Fruit fly (Drosophila melanogaster) whole organism, embryonic: ENCODE data around the gene wisp.

ENCODE experiments used
- CG12071 ChIP-seq: fragments of 200-800 bp; sonication (Bioruptor generic); optimal IDR thresholded peaks from 3 replicates; lab custom pipeline; 2018; ENCODE audit warnings: missing biosample characterization, mild to moderate bottlenecking, missing genetic modification characterization
- CG12236 ChIP-seq: fragments of 200-800 bp; sonication (Bioruptor generic); optimal IDR thresholded peaks from 2 replicates; lab custom pipeline; 2016; ENCODE audit warnings: missing biosample characterization, missing genetic modification characterization
- CG1233 ChIP-seq: fragments of 200-800 bp; sonication (Bioruptor generic); optimal IDR thresholded peaks from 4 replicates; lab custom pipeline; 2018; ENCODE audit warnings: missing biosample characterization, mild to moderate bottlenecking, missing genetic modification characterization
- CG15269 ChIP-seq: fragments of 200-800 bp; sonication (Bioruptor generic); optimal IDR thresholded peaks from 2 replicates; lab custom pipeline; 2018; ENCODE audit warnings: missing biosample characterization, mild to moderate bottlenecking, missing genetic modification characterization, moderate library complexity
- CG17361 ChIP-seq: fragments of 200-800 bp; sonication (Bioruptor generic); IDR thresholded peaks from 3 replicates; pipeline ENCODE4 v1.3.6; 2022; ENCODE audit warnings: missing biosample characterization, missing genetic modification characterization
- CG17385 ChIP-seq: fragments of 200-800 bp; sonication (Bioruptor generic); optimal IDR thresholded peaks from 3 replicates; lab custom pipeline; 2018; ENCODE audit warnings: missing biosample characterization, mild to moderate bottlenecking, missing genetic modification characterization
- CG17802 ChIP-seq: fragments of 200-800 bp; sonication (Bioruptor generic); optimal IDR thresholded peaks from 2 replicates; lab custom pipeline; 2018; ENCODE audit warnings: missing biosample characterization, mild to moderate bottlenecking, missing genetic modification characterization, moderate library complexity
- CG17912 ChIP-seq: fragments of 200-800 bp; sonication (Bioruptor generic); optimal IDR thresholded peaks from 2 replicates; lab custom pipeline; 2018; ENCODE audit warnings: missing biosample characterization, mild to moderate bottlenecking, missing genetic modification characterization
- CG1832 ChIP-seq: fragments of 200-800 bp; sonication (Bioruptor generic); optimal IDR thresholded peaks from 2 replicates; lab custom pipeline; 2017; ENCODE audit warnings: missing biosample characterization, mild to moderate bottlenecking, missing genetic modification characterization, inconsistent platforms
- CG18619 ChIP-seq: fragments of 200-800 bp; sonication (Bioruptor generic); optimal IDR thresholded peaks from 3 replicates; lab custom pipeline; 2017; ENCODE audit warnings: missing biosample characterization, mild to moderate bottlenecking, missing genetic modification characterization
- CG43689 ChIP-seq: fragments of 200-800 bp; sonication (Bioruptor generic); IDR thresholded peaks from 2 replicates; pipeline ENCODE4 v1.3.6; 2022; ENCODE audit warnings: missing biosample characterization, missing genetic modification characterization
- CG6689 ChIP-seq: fragments of 200-800 bp; sonication (Bioruptor generic); IDR thresholded peaks from 2 replicates; pipeline ENCODE4 v1.3.6; 2022; ENCODE audit warnings: missing biosample characterization, missing genetic modification characterization
- CG8089 ChIP-seq: fragments of 200-800 bp; sonication (Bioruptor generic); optimal IDR thresholded peaks from 3 replicates; lab custom pipeline; 2016; ENCODE audit warnings: missing biosample characterization, missing genetic modification characterization
- CG8359 ChIP-seq: fragments of 200-800 bp; sonication (Bioruptor generic); optimal IDR thresholded peaks from 2 replicates; lab custom pipeline; 2017; ENCODE audit warnings: missing biosample characterization, mild to moderate bottlenecking, missing genetic modification characterization, borderline replicate concordance
- CG9727 ChIP-seq: fragments of 200-800 bp; sonication (Bioruptor generic); optimal IDR thresholded peaks from 3 replicates; lab custom pipeline; 2017; ENCODE audit warnings: missing biosample characterization, mild to moderate bottlenecking, missing genetic modification characterization
- CTCF ChIP-seq: fragments of 200-800 bp; sonication (Bioruptor generic); optimal IDR thresholded peaks from 2 replicates; lab custom pipeline; 2017; ENCODE audit warnings: missing biosample characterization, mild to moderate bottlenecking, missing genetic modification characterization, moderate library complexity
- E2f1 ChIP-seq: fragments of 200-800 bp; sonication (Bioruptor generic); IDR thresholded peaks from 2 replicates; pipeline ENCODE4 v1.3.6; 2022; ENCODE audit warnings: missing biosample characterization, missing genetic modification characterization
- E2f2 ChIP-seq: fragments of 200-800 bp; sonication (Bioruptor generic); IDR thresholded peaks from 2 replicates; pipeline ENCODE4 v1.3.6; 2022; ENCODE audit warnings: missing biosample characterization, missing genetic modification characterization
- ERR ChIP-seq: fragments of 200-800 bp; sonication (Bioruptor generic); optimal IDR thresholded peaks from 2 replicates; lab custom pipeline; 2016; ENCODE audit warnings: missing biosample characterization, missing genetic modification characterization
- Gug ChIP-seq: fragments of 200-800 bp; sonication (Bioruptor generic); IDR thresholded peaks from 4 replicates; pipeline ENCODE4 v1.3.6; 2022; ENCODE audit warnings: missing biosample characterization, missing genetic modification characterization
- HLH4C ChIP-seq: fragments of 200-800 bp; sonication (Bioruptor generic); IDR thresholded peaks from 3 replicates; pipeline ENCODE4 v1.3.6; 2022; ENCODE audit warnings: missing biosample characterization, missing genetic modification characterization; ENCODE audit not compliant: partially characterized antibody
- MBD-R2 ChIP-seq: fragments of 200-800 bp; sonication (Bioruptor generic); IDR thresholded peaks from 2 replicates; pipeline ENCODE4 v1.3.6; 2022; ENCODE audit warnings: missing biosample characterization, missing genetic modification characterization
- Nf-YA ChIP-seq: fragments of 200-800 bp; sonication (Bioruptor generic); IDR thresholded peaks from 2 replicates; pipeline ENCODE4 v1.3.6; 2022; ENCODE audit warnings: missing biosample characterization, missing genetic modification characterization
- Oli ChIP-seq: fragments of 200-800 bp; sonication (Bioruptor generic); optimal IDR thresholded peaks from 2 replicates; lab custom pipeline; 2018; ENCODE audit warnings: missing biosample characterization, mild to moderate bottlenecking, missing genetic modification characterization, moderate library complexity
- Pdp1 ChIP-seq, 2 experiments: fragments of 200-800 bp; sonication (Bioruptor generic); optimal IDR thresholded peaks; 3 replicates each; lab custom pipeline; 2016; ENCODE audit warnings: missing biosample characterization in 2 of 2, missing genetic modification characterization in 2 of 2, mild to moderate bottlenecking in 1 of 2, moderate library complexity in 1 of 2
- Stat92E ChIP-seq, 3 experiments: fragments of >200 bp in 2 of 3; fragments of 200-800 bp in 1 of 3; sonication (Bioruptor generic) in 1 of 3; optimal IDR thresholded peaks; 2 replicates each; lab custom pipeline; 2017 to 2019; ENCODE audit warnings: missing biosample characterization in 3 of 3, missing genetic modification characterization in 3 of 3, mild to moderate bottlenecking in 1 of 3, moderate library complexity in 1 of 3
- Vsx1 ChIP-seq: fragments of 200-800 bp; sonication (Bioruptor generic); optimal IDR thresholded peaks from 2 replicates; lab custom pipeline; 2017; ENCODE audit warnings: missing biosample characterization, mild to moderate bottlenecking, missing genetic modification characterization, missing genetic modification reagents
- br ChIP-seq: fragments of >200 bp; optimal IDR thresholded peaks from 2 replicates; lab custom pipeline; 2017
- chinmo ChIP-seq: fragments of 200-800 bp; sonication (Bioruptor generic); IDR thresholded peaks from 4 replicates; pipeline ENCODE4 v1.3.6; 2022; ENCODE audit warnings: missing biosample characterization, missing genetic modification characterization; ENCODE audit not compliant: partially characterized antibody
- dm ChIP-seq: fragments of 200-800 bp; sonication (Bioruptor generic); optimal IDR thresholded peaks from 3 replicates; lab custom pipeline; 2016; ENCODE audit warnings: missing biosample characterization, missing genetic modification characterization
- eve ChIP-seq, 2 experiments: fragments of >200 bp; optimal IDR thresholded peaks; 2 replicates each; lab custom pipeline; 2017; ENCODE audit warnings: missing biosample characterization in 2 of 2, missing genetic modification characterization in 2 of 2
- ewg ChIP-seq: fragments of 200-800 bp; sonication (Bioruptor generic); optimal IDR thresholded peaks from 3 replicates; lab custom pipeline; 2017; ENCODE audit warnings: mild to moderate bottlenecking, missing biosample characterization, missing genetic modification reagents, missing genetic modification characterization
- exex ChIP-seq: fragments of 200-800 bp; sonication (Bioruptor generic); optimal IDR thresholded peaks from 4 replicates; lab custom pipeline; 2018; ENCODE audit warnings: missing biosample characterization, mild to moderate bottlenecking, missing genetic modification characterization, moderate library complexity
- fru ChIP-seq: fragments of >200 bp; optimal IDR thresholded peaks from 2 replicates; lab custom pipeline; 2017
- gcm2 ChIP-seq: fragments of 200-800 bp; sonication (Bioruptor generic); optimal IDR thresholded peaks from 2 replicates; lab custom pipeline; 2016; ENCODE audit warnings: missing biosample characterization, missing genetic modification characterization
- grn ChIP-seq: fragments of 200-800 bp; sonication (Bioruptor generic); optimal IDR thresholded peaks from 3 replicates; lab custom pipeline; 2017; ENCODE audit warnings: missing biosample characterization, missing genetic modification characterization
- h ChIP-seq: fragments of >200 bp; optimal IDR thresholded peaks from 2 replicates; lab custom pipeline; 2017
- hb ChIP-seq: fragments of 200-800 bp; sonication (Bioruptor generic); IDR thresholded peaks from 3 replicates; pipeline ENCODE4 v1.3.6; 2022; ENCODE audit warnings: missing biosample characterization, missing genetic modification characterization; ENCODE audit not compliant: partially characterized antibody
- hbn ChIP-seq: fragments of 200-800 bp; sonication (Bioruptor generic); IDR thresholded peaks from 2 replicates; pipeline ENCODE4 v1.3.6; 2022; ENCODE audit warnings: missing biosample characterization, missing genetic modification characterization; ENCODE audit not compliant: partially characterized antibody
- onecut ChIP-seq: fragments of 200-800 bp; sonication (Bioruptor generic); IDR thresholded peaks from 2 replicates; pipeline ENCODE4 v1.3.6; 2022; ENCODE audit warnings: missing biosample characterization, missing genetic modification characterization
- pfk ChIP-seq: fragments of 200-800 bp; sonication (Bioruptor generic); optimal IDR thresholded peaks from 2 replicates; lab custom pipeline; 2018; ENCODE audit warnings: missing biosample characterization, mild to moderate bottlenecking, missing genetic modification characterization, moderate library complexity
- pho ChIP-seq: fragments of 200-800 bp; sonication (Bioruptor generic); optimal IDR thresholded peaks from 2 replicates; lab custom pipeline; 2016; ENCODE audit warnings: missing biosample characterization, missing genetic modification characterization
- psq ChIP-seq: fragments of 200-800 bp; sonication (Bioruptor generic); optimal IDR thresholded peaks from 2 replicates; lab custom pipeline; 2017; ENCODE audit warnings: missing biosample characterization, missing genetic modification characterization
- salm ChIP-seq: fragments of 200-800 bp; sonication (Bioruptor generic); optimal IDR thresholded peaks from 2 replicates; lab custom pipeline; 2018; ENCODE audit warnings: missing biosample characterization, mild to moderate bottlenecking, missing genetic modification characterization
- shn ChIP-seq: fragments of 200-800 bp; sonication (Bioruptor generic); optimal IDR thresholded peaks from 3 replicates; lab custom pipeline; 2016; ENCODE audit warnings: missing biosample characterization, missing genetic modification characterization
- sisA ChIP-seq: fragments of 200-800 bp; sonication (Bioruptor generic); IDR thresholded peaks from 2 replicates; pipeline ENCODE4 v1.3.6; 2022; ENCODE audit warnings: missing biosample characterization, missing genetic modification characterization
- tgo ChIP-seq: fragments of 200-800 bp; sonication (Bioruptor generic); IDR thresholded peaks from 3 replicates; pipeline ENCODE4 v1.3.6; 2022; ENCODE audit warnings: missing biosample characterization, missing genetic modification characterization
- tna ChIP-seq: fragments of 200-800 bp; sonication (Bioruptor generic); IDR thresholded peaks from 2 replicates; pipeline ENCODE4 v1.3.6; 2022; ENCODE audit warnings: missing biosample characterization, missing genetic modification characterization; ENCODE audit not compliant: partially characterized antibody
- tx ChIP-seq: fragments of 200-800 bp; sonication (Bioruptor generic); optimal IDR thresholded peaks from 2 replicates; lab custom pipeline; 2016; ENCODE audit warnings: missing biosample characterization, missing genetic modification characterization
- wdn ChIP-seq: fragments of 200-800 bp; sonication (Bioruptor generic); IDR thresholded peaks from 2 replicates; pipeline ENCODE4 v1.3.6; 2022; ENCODE audit warnings: missing biosample characterization, missing genetic modification characterization
- wek ChIP-seq: fragments of 200-800 bp; sonication (Bioruptor generic); optimal IDR thresholded peaks from 3 replicates; lab custom pipeline; 2018; ENCODE audit warnings: missing biosample characterization, mild to moderate bottlenecking, missing genetic modification characterization, moderate library complexity

wisp gene

dm6 chrX:11846049-11846718 lies 47.6 kb upstream of the wisp start, which contains the start of gene CG15740 (continued):
- TF ChIP-seq hbn (GFP tag; lab: Robert Waterston, UW) (no peak), CG15269 (tag; lab: Kevin White, UChicago) (peak; percentile 56), hb (GFP tag; lab: Robert Waterston, UW) (no peak), CG8089 (GFP tag; lab: Kevin White, UChicago) (no peak), fru (lab: Kevin White, UChicago) (no peak), E2f1 (GFP tag; lab: Robert Waterston, UW) (0 out of 2 replicates have a peak, but pooled peaks have one; percentile 44), CG17385 (GFP tag; lab: Kevin White, UChicago) (peak; percentile 8), wek (GFP tag; lab: Kevin White, UChicago) (no peak), CG9727 (GFP tag; lab: Kevin White, UChicago) (peak; percentile 16), Stat92E (GFP tag; optimal IDR thresholded peaks at IDR 0.05; lab: Kevin White, UChicago) (no peak), CG1233 (GFP tag; lab: Kevin White, UChicago) (no peak), CG8359 (GFP tag; lab: Kevin White, UChicago) (no peak), gcm2 (GFP tag; lab: Kevin White, UChicago) (no peak), ERR (GFP tag; lab: Kevin White, UChicago) (no peak), wdn (GFP tag; lab: Robert Waterston, UW) (0 out of 2 replicates have a peak, but pooled peaks have one; percentile 10), exex (tag; lab: Kevin White, UChicago) (no peak), ewg (GFP tag; lab: Kevin White, UChicago) (no peak), CG12236 (GFP tag; lab: Kevin White, UChicago) (no peak), shn (no peak), Nf-YA (GFP tag; lab: Robert Waterston, UW) (peak; percentile 50; the same call in 1 of the 2 replicates), Gug (GFP tag; lab: Robert Waterston, UW) (no peak; the same call in 3 of the 4 replicates), E2f2 (GFP tag; lab: Robert Waterston, UW) (peak; percentile 37; the same call in 1 of the 2 replicates), CG17912 (GFP tag; lab: Kevin White, UChicago) (no peak), br (no peak), h (lab: Kevin White, UChicago) (no peak), Oli (peak; percentile 58), tgo (GFP tag; lab: Robert Waterston, UW) (peak; percentile 45; the same call in 2 of the 3 replicates), CG17802 (tag; lab: Kevin White, UChicago) (no peak), dm (GFP tag; lab: Kevin White, UChicago) (no peak), CG18619 (GFP tag; lab: Kevin White, UChicago) (no peak), pho (no peak), HLH4C (no peak), Pdp1 (GFP tag; optimal IDR thresholded peaks at IDR 0.05; lab: Kevin White, UChicago) (peak in 1 of 2 experiments; percentile 33), chinmo (GFP tag; lab: Robert Waterston, UW) (no peak), CG12071 (GFP tag; lab: Kevin White, UChicago) (no peak), grn (GFP tag; lab: Kevin White, UChicago) (no peak), CTCF (GFP tag; lab: Kevin White, UChicago) (no peak), tna (GFP tag; lab: Robert Waterston, UW) (no peak), salm (tag; lab: Kevin White, UChicago) (no peak), CG6689 (GFP tag; lab: Robert Waterston, UW) (peak; percentile 66), sisA (GFP tag; lab: Robert Waterston, UW) (peak; percentile 71), CG17361 (GFP tag; lab: Robert Waterston, UW) (peak; percentile 44; the same call in 2 of the 3 replicates), Vsx1 (no peak), MBD-R2 (GFP tag; lab: Robert Waterston, UW) (peak; percentile 15; the same call in 1 of the 2 replicates), onecut (no peak), CG1832 (no peak), CG43689 (GFP tag; lab: Robert Waterston, UW) (no peak), psq (no peak), pfk (GFP tag; lab: Kevin White, UChicago) (no peak), tx (GFP tag; lab: Kevin White, UChicago) (no peak), eve (GFP tag; optimal IDR thresholded peaks at IDR 0.05; lab: Kevin White, UChicago) (no peak)
